Fruit fly (Drosophila melanogaster): ENCODE data around the gene Pdk1.

Gene Pdk1

dm6 chr3L:179490-180261, 50.4 kb downstream of the Pdk1 start, which contains the start of gene CG13875:
TSS of gene CG13875 (plus strand) at chr3L:179923.
- no peak for TF ChIP-seq noc (tag; optimal IDR thresholded peaks at IDR 0.05)

dm6 chr3L:180262-180543, 51.0 kb downstream of the Pdk1 start:
- no peak for TF ChIP-seq noc (tag; optimal IDR thresholded peaks at IDR 0.05)

- no peak for TF ChIP-seq noc (tag; optimal IDR thresholded peaks at IDR 0.05)
These were observed 55.0 kb downstream of the Pdk1 start, which contains the start of the genes CG34140, Mkp and Mtch for dm6 chr3L:184251-184650. TSS of gene CG34140 (minus strand) at chr3L:184424. TSS of gene Mkp (minus strand) at chr3L:184540. TSS of gene Mtch (plus strand) at chr3L:184626.
